Worm (Caenorhabditis elegans) whole organism, L4/young adult: Measurements from ENCODE around the gene F44D12.2.

Experiments
- W03F9.2 ChIP-seq: fragments of 150-350 bp; optimal IDR thresholded peaks from 2 replicates; lab custom pipeline; 2014; ENCODE audit warnings: missing biosample characterization, missing genetic modification characterization
- dao-5 ChIP-seq: sonication (generic microtip); optimal IDR thresholded peaks from 2 replicates; lab custom pipeline; 2016; ENCODE audit warnings: missing genotype, missing genetic modification characterization, moderate library complexity, missing compliant biosample characterization
- him-1 ChIP-seq: sonication (generic microtip); optimal IDR thresholded peaks from 2 replicates; lab custom pipeline; 2016; ENCODE audit warnings: missing genotype, missing genetic modification reagents, missing genetic modification characterization, missing compliant biosample characterization

ce11 chrIV:10027566-10027965, 10.0 kb upstream of the F44D12.2 start, which contains the start of gene gipc-2:
- no peak for TF ChIP-seq him-1
- TF ChIP-seq dao-5 (tag; lab: Kevin White, UChicago) = no peak
- no peak for TF ChIP-seq W03F9.2 (tag; lab: Kevin White, UChicago)
